Worm (Caenorhabditis elegans) whole organism, mixed stage, embryonic: Measurements from ENCODE around the gene F55C5.17.

Experiments used
- ces-1 ChIP-seq: fragments of 150-350 bp; optimal IDR thresholded peaks from 2 replicates; lab custom pipeline; 2014; ENCODE audit warnings: missing biosample characterization, missing genetic modification reagents, missing genetic modification characterization
- elt-3 ChIP-seq: fragments of 150-350 bp; optimal IDR thresholded peaks from 2 replicates; lab custom pipeline; 2014; ENCODE audit warnings: missing biosample characterization, missing genetic modification characterization
- flh-1 ChIP-seq: fragments of 200-800 bp; sonication (Bioruptor generic); optimal IDR thresholded peaks from 2 replicates; lab custom pipeline; 2018; ENCODE audit warnings: mild to moderate bottlenecking, missing genetic modification characterization, moderate library complexity, missing compliant biosample characterization
- lin-13 ChIP-seq: fragments of 150-350 bp; optimal IDR thresholded peaks from 2 replicates; lab custom pipeline; 2014; ENCODE audit warnings: missing biosample characterization, missing genetic modification characterization
- lin-32 ChIP-seq: fragments of 200-800 bp; sonication (Bioruptor generic); optimal IDR thresholded peaks from 2 replicates; lab custom pipeline; 2018; ENCODE audit warnings: mild to moderate bottlenecking, missing genetic modification characterization, missing compliant biosample characterization
- lsy-2 ChIP-seq: fragments of 150-350 bp; optimal IDR thresholded peaks from 2 replicates; lab custom pipeline; 2014; ENCODE audit warnings: missing biosample characterization, missing genetic modification characterization
- nhr-237 ChIP-seq: fragments of 150-350 bp; optimal IDR thresholded peaks from 2 replicates; lab custom pipeline; 2014; ENCODE audit warnings: missing biosample characterization, missing genetic modification characterization
- nhr-76 ChIP-seq: sonication (generic microtip); optimal IDR thresholded peaks from 2 replicates; lab custom pipeline; 2017; ENCODE audit warnings: missing biosample characterization, missing genetic modification characterization
- pha-4 ChIP-seq: fragments of 150-350 bp; optimal IDR thresholded peaks from 2 replicates; lab custom pipeline; 2018; ENCODE audit warnings: missing biosample characterization, missing genetic modification reagents, missing genetic modification characterization
- tbx-8 ChIP-seq: fragments of 200-800 bp; sonication (Bioruptor generic); optimal IDR thresholded peaks from 2 replicates; lab custom pipeline; 2018; ENCODE audit warnings: mild to moderate bottlenecking, missing genetic modification characterization, moderate library complexity, missing compliant biosample characterization
- unc-62 ChIP-seq: fragments of 150-350 bp; optimal IDR thresholded peaks from 2 replicates; lab custom pipeline; 2014; ENCODE audit warnings: missing biosample characterization, missing genetic modification reagents, missing genetic modification characterization
- zip-8 ChIP-seq: fragments of 150-350 bp; optimal IDR thresholded peaks from 2 replicates; lab custom pipeline; 2014; ENCODE audit warnings: missing biosample characterization, missing genetic modification characterization

DNA sequence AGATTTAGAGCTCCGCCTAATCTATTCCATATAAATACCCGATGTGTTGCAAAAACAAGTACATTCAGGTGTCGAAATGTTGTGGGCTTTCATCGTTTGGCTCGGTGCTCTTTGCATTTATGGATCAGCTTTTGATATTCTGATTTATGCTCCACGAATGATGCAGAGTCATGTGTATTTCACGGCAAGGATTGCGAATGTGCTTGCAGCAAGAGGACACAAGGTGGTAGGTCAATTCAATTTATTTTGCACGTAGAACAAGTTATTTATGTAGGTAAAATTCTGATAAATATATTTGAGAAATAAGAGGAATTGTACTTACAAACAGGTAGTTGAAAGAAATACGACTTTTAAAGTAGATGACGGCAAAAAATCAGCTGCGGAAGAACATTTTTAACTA is 43.4 kb upstream of the F55C5.17 start, which contains the start of gene ugt-56:
- TF ChIP-seq nhr-237 (tag; lab: Kevin White, UChicago) (no peak), ces-1 (GFP tag; lab: Kevin White, UChicago) (no peak), pha-4 (tag; lab: Kevin White, UChicago) (no peak), elt-3 (tag; lab: Kevin White, UChicago) (no peak), lin-13 (no peak), nhr-76 (no peak), tbx-8 (GFP tag; lab: Kevin White, UChicago) (no peak), zip-8 (tag; lab: Kevin White, UChicago) (no peak), lin-32 (GFP tag; lab: Kevin White, UChicago) (no peak), lsy-2 (tag; lab: Kevin White, UChicago) (no peak), unc-62 (no peak), flh-1 (GFP tag; lab: Kevin White, UChicago) (no peak)
